Worm (Caenorhabditis elegans): ENCODE results near the gene R10E12.2.

Gene R10E12.2

ce11 chrIII:9956665-9957401, 16.8 kb downstream of the R10E12.2 start, which contains the start of gene alx-1:
Gene alx-1, plus strand, starts transcription at chrIII:9957351.
- TF ChIP-seq skn-1 (tag; optimal IDR thresholded peaks at IDR 0.05): no peak
- TF ChIP-seq nhr-11 (tag; optimal IDR thresholded peaks at IDR 0.05): no peak
- no peak for TF ChIP-seq nhr-67 (tag; optimal IDR thresholded peaks at IDR 0.05)
- no peak for TF ChIP-seq lin-39 (tag; optimal IDR thresholded peaks at IDR 0.05)
- no peak for TF ChIP-seq ztf-11 (tag; optimal IDR thresholded peaks at IDR 0.05)
- no peak for TF ChIP-seq R02D3.7 (tag; optimal IDR thresholded peaks at IDR 0.05)
- TF ChIP-seq nhr-77 (tag; optimal IDR thresholded peaks at IDR 0.05): no peak
- peak; percentile 52 for TF ChIP-seq elt-2 (tag; optimal IDR thresholded peaks at IDR 0.05)
- TF ChIP-seq lin-15B (tag; optimal IDR thresholded peaks at IDR 0.05): no peak
- no peak for TF ChIP-seq mdl-1 (tag; optimal IDR thresholded peaks at IDR 0.05)
- TF ChIP-seq fkh-10 (GFP tag; optimal IDR thresholded peaks at IDR 0.05): no peak
- peak; percentile 40 for TF ChIP-seq ceh-28 (tag; optimal IDR thresholded peaks at IDR 0.05)
- peak; percentile 62 for TF ChIP-seq fos-1 (tag; optimal IDR thresholded peaks at IDR 0.05)
- TF ChIP-seq egl-5 (tag; optimal IDR thresholded peaks at IDR 0.05): no peak
- no peak for TF ChIP-seq ZK546.5 (tag; optimal IDR thresholded peaks at IDR 0.05)
- no peak for TF ChIP-seq mml-1 (tag; optimal IDR thresholded peaks at IDR 0.05)
- no peak for TF ChIP-seq ceh-82 (tag; optimal IDR thresholded peaks at IDR 0.05)
- no peak for TF ChIP-seq unc-39 (tag; optimal IDR thresholded peaks at IDR 0.05)
- TF ChIP-seq nhr-28 (tag; optimal IDR thresholded peaks at IDR 0.05): no peak
- TF ChIP-seq elt-1 (tag; optimal IDR thresholded peaks at IDR 0.05): no peak
- no peak for TF ChIP-seq egl-27 (tag; optimal IDR thresholded peaks at IDR 0.05)
- TF ChIP-seq unc-62 (GFP tag; optimal IDR thresholded peaks at IDR 0.05): no peak
- no peak for TF ChIP-seq nhr-76 (tag; optimal IDR thresholded peaks at IDR 0.05)
- no peak for TF ChIP-seq ceh-16 (tag; optimal IDR thresholded peaks at IDR 0.05)
- no peak for TF ChIP-seq daf-12 (tag; optimal IDR thresholded peaks at IDR 0.05)
- TF ChIP-seq sea-2 (GFP tag; optimal IDR thresholded peaks at IDR 0.05): no peak
- TF ChIP-seq hmg-11 (tag; optimal IDR thresholded peaks at IDR 0.05): no peak
- TF ChIP-seq elt-3 (tag; optimal IDR thresholded peaks at IDR 0.05): no peak
- no peak for TF ChIP-seq tbx-2 (tag; optimal IDR thresholded peaks at IDR 0.05)
- TF ChIP-seq nhr-12 (tag; optimal IDR thresholded peaks at IDR 0.05): no peak
- TF ChIP-seq pha-4 (tag; optimal IDR thresholded peaks at IDR 0.05): peak; percentile 39
- no peak for TF ChIP-seq ceh-9 (tag; optimal IDR thresholded peaks at IDR 0.05)
- no peak for TF ChIP-seq nhr-25 (tag; optimal IDR thresholded peaks at IDR 0.05)
- TF ChIP-seq nhr-43 (tag; optimal IDR thresholded peaks at IDR 0.05; ENCODE audit: poor library complexity, severe bottlenecking): no peak
- TF ChIP-seq eor-1 (tag; optimal IDR thresholded peaks at IDR 0.05): no peak
- peak; percentile 50 for TF ChIP-seq pqm-1 (tag; optimal IDR thresholded peaks at IDR 0.05)
- TF ChIP-seq snpc-4 (tag; optimal IDR thresholded peaks at IDR 0.05): peak; percentile 3
- TF ChIP-seq lsy-12 (tag; optimal IDR thresholded peaks at IDR 0.05): no peak
- TF ChIP-seq nfya-1 (tag; optimal IDR thresholded peaks at IDR 0.05; ENCODE audit: insufficient read depth): peak; percentile 20
- no peak for TF ChIP-seq zag-1 (tag; optimal IDR thresholded peaks at IDR 0.05)
- no peak for TF ChIP-seq nhr-23 (tag; optimal IDR thresholded peaks at IDR 0.05)
- TF ChIP-seq fkh-2 (tag; optimal IDR thresholded peaks at IDR 0.05): no peak
- TF ChIP-seq jun-1 (tag; optimal IDR thresholded peaks at IDR 0.05): peak; percentile 66
- TF ChIP-seq ztf-4 (tag; optimal IDR thresholded peaks at IDR 0.05): no peak
- TF ChIP-seq nhr-237 (tag; optimal IDR thresholded peaks at IDR 0.05): no peak
- no peak for TF ChIP-seq aly-2 (tag; optimal IDR thresholded peaks at IDR 0.05)
- no peak for TF ChIP-seq ama-1 (optimal IDR thresholded peaks at IDR 0.05)

All from whole organism, L3 larva.